Worm (Caenorhabditis elegans): ENCODE results near the gene npp-25.
A peak's percentile ranks its signal among the peaks of the same experiment; 100 is the strongest.

- TF ChIP-seq him-1 (tag; optimal IDR thresholded peaks at IDR 0.05): peak; percentile 98
- peak; percentile 99 for TF ChIP-seq W03F9.2 (tag; optimal IDR thresholded peaks at IDR 0.05)
These were observed 20.7 kb downstream of the npp-25 start, which contains the start of gene cox-5A for ce11 chrIII:12904987-12905541.
